Worm (Caenorhabditis elegans) whole organism, late embryonic: ENCODE results near the gene R05A10.6.

ENCODE experiments used
- che-1 ChIP-seq: sonication (generic microtip); optimal IDR thresholded peaks from 2 replicates; lab custom pipeline; 2016; ENCODE audit warnings: mild to moderate bottlenecking, missing genetic modification characterization, missing compliant biosample characterization
- ets-4 ChIP-seq: sonication (generic microtip); optimal IDR thresholded peaks from 2 replicates; lab custom pipeline; 2016; ENCODE audit warnings: missing genetic modification characterization, missing compliant biosample characterization
- eyg-1 ChIP-seq: sonication (generic microtip); optimal IDR thresholded peaks from 2 replicates; lab custom pipeline; 2016; ENCODE audit warnings: missing genotype, missing genetic modification characterization, missing compliant biosample characterization
- fkh-10 ChIP-seq: fragments of 150-350 bp; optimal IDR thresholded peaks from 2 replicates; lab custom pipeline; 2014; ENCODE audit warnings: missing biosample characterization, missing genetic modification reagents, missing genetic modification characterization
- hlh-15 ChIP-seq: sonication (generic microtip); optimal IDR thresholded peaks from 2 replicates; lab custom pipeline; 2016; ENCODE audit warnings: missing genetic modification characterization, missing compliant biosample characterization
- hlh-8 ChIP-seq: sonication (generic microtip); optimal IDR thresholded peaks from 2 replicates; lab custom pipeline; 2016; ENCODE audit warnings: missing genotype, missing genetic modification characterization, missing compliant biosample characterization
- lim-6 ChIP-seq: sonication (generic microtip); optimal IDR thresholded peaks from 2 replicates; lab custom pipeline; 2016; ENCODE audit warnings: missing genetic modification characterization, missing compliant biosample characterization
- pha-4 ChIP-seq: fragments of 150-350 bp; optimal IDR thresholded peaks from 2 replicates; lab custom pipeline; 2018; ENCODE audit warnings: missing biosample characterization, missing genetic modification reagents, missing genetic modification characterization
- ref-2 ChIP-seq: sonication (generic microtip); optimal IDR thresholded peaks from 2 replicates; lab custom pipeline; 2016; ENCODE audit warnings: missing genetic modification characterization, missing compliant biosample characterization
- sox-2 ChIP-seq: fragments of 200-800 bp; sonication (Bioruptor generic); IDR thresholded peaks from 2 replicates; pipeline ENCODE4 v1.3.6; 2022; ENCODE audit warnings: missing genetic modification reagents, missing genetic modification characterization, missing compliant biosample characterization

- TF ChIP-seq ref-2 (tag; lab: Kevin White, UChicago) (no peak), lim-6 (tag; lab: Kevin White, UChicago) (no peak), sox-2 (GFP tag; lab: Robert Waterston, UW) (no peak), pha-4 (tag; lab: Kevin White, UChicago) (no peak), fkh-10 (GFP tag; lab: Kevin White, UChicago) (no peak), hlh-15 (tag; lab: Kevin White, UChicago) (no peak), ets-4 (tag; lab: Kevin White, UChicago) (no peak), hlh-8 (tag; lab: Kevin White, UChicago) (no peak), che-1 (tag; lab: Kevin White, UChicago) (no peak), eyg-1 (tag; lab: Kevin White, UChicago) (no peak)
Measured at ce11 chrIV:14196176-14196575, 30.6 kb downstream of the R05A10.6 start, which contains the start of gene F02H6.2.
